Worm (Caenorhabditis elegans): ENCODE results near the gene T09E8.4.

ce11 chrV:13133380-13133779, 50.7 kb downstream of the T09E8.4 start, which contains the start of gene B0365.9:
- TF ChIP-seq lin-39 (tag; optimal IDR thresholded peaks at IDR 0.05) = no peak
- no peak for TF ChIP-seq unc-62 (GFP tag; optimal IDR thresholded peaks at IDR 0.05)
- TF ChIP-seq unc-39 (tag; optimal IDR thresholded peaks at IDR 0.05) = no peak
- TF ChIP-seq pqm-1 (tag; optimal IDR thresholded peaks at IDR 0.05) = no peak
- TF ChIP-seq elt-3 (tag; optimal IDR thresholded peaks at IDR 0.05) = no peak
- no peak for TF ChIP-seq ama-1 (optimal IDR thresholded peaks at IDR 0.05)
- TF ChIP-seq nhr-237 (tag; optimal IDR thresholded peaks at IDR 0.05) = no peak
- no peak for TF ChIP-seq snpc-4 (tag; optimal IDR thresholded peaks at IDR 0.05)
- TF ChIP-seq ZK546.5 (tag; optimal IDR thresholded peaks at IDR 0.05) = no peak
- TF ChIP-seq nhr-11 (tag; optimal IDR thresholded peaks at IDR 0.05) = no peak

All from whole organism, L3 larva.